Worm (Caenorhabditis elegans) whole organism, midembryonic: ENCODE measurements around the gene str-139.

Experiments
- T22C8.4 ChIP-seq: fragments of 200-800 bp; sonication (Bioruptor generic); IDR thresholded peaks from 2 replicates; pipeline ENCODE4 v1.3.6; 2022; ENCODE audit warnings: missing genetic modification characterization, missing compliant biosample characterization
- cog-1 ChIP-seq: sonication (generic microtip); optimal IDR thresholded peaks from 2 replicates; lab custom pipeline; 2016; ENCODE audit warnings: missing genetic modification characterization, missing compliant biosample characterization
- flt-1 ChIP-seq: fragments of 200-800 bp; sonication (Bioruptor generic); IDR thresholded peaks from 2 replicates; pipeline ENCODE4 v1.3.6; 2022; ENCODE audit warnings: missing genetic modification characterization, missing compliant biosample characterization
- klf-2 ChIP-seq: fragments of 200-800 bp; sonication (Bioruptor generic); conservative IDR thresholded peaks from 2 replicates; pipeline ENCODE4 v1.3.6; 2022; ENCODE audit warnings: missing genetic modification reagents, missing genetic modification characterization, missing compliant biosample characterization
- med-1 ChIP-seq: sonication (generic microtip); optimal IDR thresholded peaks from 2 replicates; lab custom pipeline; 2017; ENCODE audit warnings: missing genetic modification characterization, mild to moderate bottlenecking, missing compliant biosample characterization, antibody characterized with exemption, missing genetic modification reagents; ENCODE audit not compliant: insufficient read depth
- ref-1 ChIP-seq: fragments of 200-800 bp; sonication (Bioruptor generic); conservative IDR thresholded peaks from 2 replicates; pipeline ENCODE4 v1.3.6; 2022; ENCODE audit warnings: missing genetic modification reagents, missing genetic modification characterization, missing compliant biosample characterization
- tab-1 ChIP-seq: fragments of 200-800 bp; sonication (Bioruptor generic); IDR thresholded peaks from 2 replicates; pipeline ENCODE4 v1.3.6; 2022; ENCODE audit warnings: missing genetic modification characterization, missing compliant biosample characterization
- ztf-23 ChIP-seq: fragments of 200-800 bp; sonication (Bioruptor generic); IDR thresholded peaks from 2 replicates; pipeline ENCODE4 v1.3.6; 2022; ENCODE audit warnings: missing genetic modification reagents, missing genetic modification characterization, missing compliant biosample characterization
- ztf-29 ChIP-seq: fragments of 200-800 bp; sonication (Bioruptor generic); IDR thresholded peaks from 2 replicates; pipeline ENCODE4 v1.3.6; 2022; ENCODE audit warnings: missing genetic modification reagents, missing genetic modification characterization, missing compliant biosample characterization

str-139 gene

ce11 chrV:8055170-8055569 is 6.8 kb downstream of the str-139 start:
- TF ChIP-seq ztf-23 (GFP tag; lab: Robert Waterston, UW) (no peak), med-1 (no peak), klf-2 (GFP tag; lab: Robert Waterston, UW) (no peak), cog-1 (tag; lab: Kevin White, UChicago) (no peak), tab-1 (GFP tag; lab: Robert Waterston, UW) (no peak), T22C8.4 (GFP tag; lab: Robert Waterston, UW) (no peak), ztf-29 (GFP tag; lab: Robert Waterston, UW) (no peak), ref-1 (GFP tag; lab: Robert Waterston, UW) (no peak), flt-1 (GFP tag; lab: Robert Waterston, UW) (no peak)

DNA sequence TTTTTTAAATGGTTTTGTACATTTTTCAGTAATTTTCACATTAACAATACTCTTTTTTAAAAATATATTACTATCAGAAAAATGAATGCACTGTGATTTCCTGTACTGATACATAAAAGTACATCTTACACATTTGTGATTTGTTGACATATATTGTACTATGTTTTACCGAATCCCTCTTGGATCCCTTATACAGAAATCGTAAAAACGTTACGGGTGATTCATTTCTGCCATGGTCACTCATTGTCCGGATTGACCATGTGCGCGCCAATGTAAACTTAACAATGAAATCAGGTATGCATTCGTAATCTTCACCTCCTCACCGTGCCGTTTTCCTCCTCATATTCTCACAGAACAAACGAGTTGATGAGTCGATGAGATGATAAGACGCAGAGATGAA is 7.8 kb downstream of the str-139 start, which contains the start of gene ZC513.2:
Gene ZC513.2 (plus strand): TSS at position 301 of the 400 bp plus-strand sequence.
- no peak for TF ChIP-seq ztf-23 (GFP tag; lab: Robert Waterston, UW)
- no peak for TF ChIP-seq cog-1 (tag; lab: Kevin White, UChicago)
- no peak for TF ChIP-seq tab-1 (GFP tag; lab: Robert Waterston, UW)
- TF ChIP-seq med-1: no peak
- no peak for TF ChIP-seq ref-1 (GFP tag; lab: Robert Waterston, UW)
- TF ChIP-seq T22C8.4 (GFP tag; lab: Robert Waterston, UW): no peak
- TF ChIP-seq flt-1 (GFP tag; lab: Robert Waterston, UW): no peak
- no peak for TF ChIP-seq ztf-29 (GFP tag; lab: Robert Waterston, UW)
- TF ChIP-seq klf-2 (GFP tag; lab: Robert Waterston, UW): no peak

- no peak for TF ChIP-seq klf-2 (GFP tag; lab: Robert Waterston, UW)
- TF ChIP-seq T22C8.4 (GFP tag; lab: Robert Waterston, UW): no peak
- no peak for TF ChIP-seq cog-1 (tag; lab: Kevin White, UChicago)
- TF ChIP-seq ztf-29 (GFP tag; lab: Robert Waterston, UW): no peak
- no peak for TF ChIP-seq ztf-23 (GFP tag; lab: Robert Waterston, UW)
- no peak for TF ChIP-seq med-1
These were observed 10.1 kb downstream of the str-139 start, which contains the start of gene sth-1 for ce11 chrV:8051851-8052250. TSS of gene sth-1 (plus strand) at chrV:8052151.

DNA sequence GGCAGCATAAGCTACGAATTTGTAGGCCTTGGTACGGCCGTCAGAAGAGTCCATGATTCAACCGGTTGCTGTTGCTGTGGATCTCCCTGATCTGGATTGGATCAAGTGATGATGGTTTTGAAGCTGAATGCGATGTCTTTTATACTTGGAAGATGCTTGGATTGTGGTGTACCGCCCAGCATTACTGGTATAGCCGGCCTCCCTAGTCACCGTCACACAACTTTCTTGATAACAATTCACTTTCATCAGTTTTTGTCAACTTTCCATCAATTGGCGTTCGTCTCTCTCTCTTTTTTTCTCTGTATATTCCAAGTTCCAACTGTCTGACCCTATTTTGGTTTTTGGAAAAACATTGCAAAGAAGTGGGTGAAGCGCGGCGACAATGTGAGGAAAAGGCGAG is 11.2 kb downstream of the str-139 start, which contains the start of gene col-43:
Gene col-43 (minus strand): TSS at position 101 of the 400 bp plus-strand sequence.
- no peak for TF ChIP-seq klf-2 (GFP tag; lab: Robert Waterston, UW)

DNA sequence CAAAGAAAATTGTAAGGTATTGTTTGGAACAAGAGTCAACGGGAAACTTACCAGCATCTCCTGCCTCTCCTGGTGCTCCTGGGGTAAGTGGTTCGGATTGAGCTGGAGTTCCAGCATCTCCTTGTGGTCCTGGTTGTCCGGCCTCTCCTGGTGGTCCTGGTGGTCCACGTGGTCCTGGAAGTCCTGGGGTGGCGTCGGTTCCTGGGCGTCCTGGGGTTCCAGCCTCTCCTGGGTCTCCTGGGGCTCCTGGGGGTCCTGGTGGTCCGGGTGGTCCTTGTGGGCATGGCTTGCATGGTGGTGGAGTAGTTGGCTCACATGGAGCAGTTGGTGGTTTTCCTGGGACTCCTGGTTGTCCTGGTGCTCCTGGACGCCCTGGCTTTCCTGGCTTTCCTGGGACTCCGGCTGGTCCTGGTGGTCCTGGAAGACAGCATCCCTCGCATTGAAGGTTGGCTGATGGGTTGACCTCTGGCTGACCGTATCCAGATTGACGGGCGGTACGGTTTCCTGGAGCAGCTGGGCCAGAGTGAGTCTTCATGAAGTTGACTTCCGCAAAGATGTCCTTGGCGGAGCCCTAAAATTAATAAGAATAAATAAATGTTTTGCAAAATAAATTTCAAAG is 11.8 kb downstream of the str-139 start:
- TF ChIP-seq T22C8.4 (GFP tag; lab: Robert Waterston, UW) (no peak), ztf-23 (GFP tag; lab: Robert Waterston, UW) (no peak), cog-1 (tag; lab: Kevin White, UChicago) (no peak), tab-1 (GFP tag; lab: Robert Waterston, UW) (no peak), med-1 (no peak), flt-1 (GFP tag; lab: Robert Waterston, UW) (no peak), klf-2 (GFP tag; lab: Robert Waterston, UW) (no peak), ztf-29 (GFP tag; lab: Robert Waterston, UW) (no peak), ref-1 (GFP tag; lab: Robert Waterston, UW) (no peak)

DNA sequence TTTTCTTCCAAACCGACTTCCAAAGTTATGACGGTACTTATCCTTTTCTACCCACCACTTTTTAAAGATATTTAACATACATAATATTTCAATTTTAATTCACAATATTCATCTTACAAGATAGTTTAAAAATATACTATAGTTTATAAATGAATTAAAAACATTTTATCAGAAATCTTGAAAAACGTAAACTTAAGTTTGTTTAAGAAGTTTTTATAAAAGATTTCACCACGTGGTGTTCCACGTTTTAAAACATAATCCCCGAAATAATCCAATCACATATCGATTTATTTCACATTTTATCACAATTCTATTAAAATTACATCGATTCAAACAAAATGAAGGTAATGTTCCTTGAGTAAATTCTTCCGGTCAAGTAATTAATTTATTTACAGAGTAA is 15.3 kb downstream of the str-139 start, which contains the start of gene ZC513.3:
Gene ZC513.3 (plus strand): TSS at position 301 of the 400 bp plus-strand sequence.
- TF ChIP-seq tab-1 (GFP tag; lab: Robert Waterston, UW): no peak

ce11 chrV:8044957-8045356 is 17.0 kb downstream of the str-139 start:
- TF ChIP-seq ztf-29 (GFP tag; lab: Robert Waterston, UW) (no peak), cog-1 (tag; lab: Kevin White, UChicago) (no peak), klf-2 (GFP tag; lab: Robert Waterston, UW) (no peak), ref-1 (GFP tag; lab: Robert Waterston, UW) (no peak), flt-1 (GFP tag; lab: Robert Waterston, UW) (no peak), T22C8.4 (GFP tag; lab: Robert Waterston, UW) (no peak), med-1 (no peak)

ce11 chrV:8043664-8044063 is 18.3 kb downstream of the str-139 start:
- TF ChIP-seq cog-1 (tag; lab: Kevin White, UChicago) (no peak), ztf-29 (GFP tag; lab: Robert Waterston, UW) (no peak), tab-1 (GFP tag; lab: Robert Waterston, UW) (no peak), med-1 (no peak), klf-2 (GFP tag; lab: Robert Waterston, UW) (no peak), flt-1 (GFP tag; lab: Robert Waterston, UW) (no peak), ref-1 (GFP tag; lab: Robert Waterston, UW) (no peak), T22C8.4 (GFP tag; lab: Robert Waterston, UW) (no peak)

- TF ChIP-seq ztf-29 (GFP tag; lab: Robert Waterston, UW) (no peak), med-1 (no peak), T22C8.4 (GFP tag; lab: Robert Waterston, UW) (no peak), tab-1 (GFP tag; lab: Robert Waterston, UW) (no peak), ztf-23 (GFP tag; lab: Robert Waterston, UW) (no peak), klf-2 (GFP tag; lab: Robert Waterston, UW) (no peak), ref-1 (GFP tag; lab: Robert Waterston, UW) (no peak), cog-1 (tag; lab: Kevin White, UChicago) (no peak), flt-1 (GFP tag; lab: Robert Waterston, UW) (no peak)
These were observed 20.6 kb downstream of the str-139 start for ce11 chrV:8041336-8041868.
